Worm (Caenorhabditis elegans) whole organism, L2 larva: ENCODE measurements around the gene arcp-1.

Source experiments
- aly-2 ChIP-seq: fragments of 150-350 bp; optimal IDR thresholded peaks from 2 replicates; lab custom pipeline; 2014; ENCODE audit warnings: missing biosample characterization, missing genetic modification characterization
- nhr-237 ChIP-seq: fragments of 150-350 bp; optimal IDR thresholded peaks from 2 replicates; lab custom pipeline; 2014; ENCODE audit warnings: missing biosample characterization, missing genetic modification characterization

DNA sequence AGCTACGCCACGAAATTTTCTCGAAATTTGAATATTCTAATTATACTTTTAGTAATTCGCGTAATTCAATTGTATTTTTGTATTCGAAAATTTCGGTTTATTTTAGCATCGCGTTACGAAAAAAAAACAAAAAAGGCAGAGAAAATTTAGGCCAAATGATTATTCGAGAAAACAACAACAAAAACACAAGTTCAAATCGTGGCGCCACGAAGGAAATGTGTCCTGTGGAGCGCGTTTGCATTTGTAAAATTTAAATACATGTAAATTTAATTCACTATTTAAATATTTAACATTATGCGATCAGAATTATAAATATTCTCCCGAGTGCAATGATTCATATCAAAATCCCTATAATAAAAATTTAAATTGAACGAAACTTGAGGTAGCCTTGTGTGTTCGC is 35.5 kb downstream of the arcp-1 start:
- TF ChIP-seq nhr-237 (tag; lab: Kevin White, UChicago) (no peak), aly-2 (tag; lab: Kevin White, UChicago) (no peak)
